Worm (Caenorhabditis elegans) whole organism, dauer: ENCODE results near the gene pdcd-2.

Experiments
- unc-62 ChIP-seq: sonication (generic microtip); optimal IDR thresholded peaks from 2 replicates; lab custom pipeline; 2017; ENCODE audit warnings: missing biosample characterization, missing genetic modification reagents, missing genetic modification characterization

Gene pdcd-2

DNA sequence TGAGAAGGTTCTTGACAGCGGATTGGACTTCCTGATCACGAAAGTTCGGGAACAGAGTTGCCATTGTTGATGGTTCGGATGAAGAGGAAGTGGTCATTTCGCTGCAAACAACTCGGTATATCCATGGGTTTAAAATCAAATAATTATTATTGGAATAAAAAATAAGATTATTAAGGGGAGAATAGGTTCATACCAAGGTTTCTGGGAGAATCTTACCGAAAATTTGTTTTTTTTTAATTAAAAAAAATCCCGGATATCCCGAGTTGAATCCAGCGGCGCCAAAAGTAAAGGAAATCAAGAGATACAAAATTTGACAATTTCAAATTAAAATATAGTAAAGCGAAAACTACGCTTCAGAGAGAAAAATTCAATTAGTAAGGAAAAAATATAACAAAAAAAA is at the start of gene pdcd-2, which contains the start of gene R07E5.19:
Gene pdcd-2 (minus strand): TSS at position 102 of the 400 bp plus-strand sequence.
Gene R07E5.19 (minus strand): TSS at position 101 of the 400 bp plus-strand sequence.
- TF ChIP-seq unc-62 (GFP tag; lab: Kevin White, UChicago): no peak

DNA sequence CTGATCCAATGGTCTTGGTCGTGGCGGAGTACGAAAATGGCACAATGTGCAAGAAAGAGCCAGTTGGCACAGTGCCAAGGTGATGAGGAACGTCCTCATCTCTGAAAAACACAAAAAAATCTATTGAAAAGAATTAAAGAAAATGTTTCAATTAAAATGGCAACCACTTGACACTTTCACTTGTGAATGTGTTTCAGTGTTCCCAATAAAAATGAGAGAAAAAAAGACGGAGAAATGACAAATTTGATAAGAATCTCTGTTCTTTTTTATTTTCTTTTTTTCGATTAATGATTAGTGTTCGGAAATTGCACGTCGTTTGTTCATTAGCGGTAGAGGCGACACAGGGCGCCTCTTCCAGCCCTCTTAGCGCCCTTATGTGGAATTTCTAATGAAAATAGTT is 49.4 kb upstream of the pdcd-2 start, which contains the start of gene ndg-4:
Gene ndg-4 (minus strand): TSS at position 101 of the 400 bp plus-strand sequence.
- no peak for TF ChIP-seq unc-62 (GFP tag; lab: Kevin White, UChicago)

DNA sequence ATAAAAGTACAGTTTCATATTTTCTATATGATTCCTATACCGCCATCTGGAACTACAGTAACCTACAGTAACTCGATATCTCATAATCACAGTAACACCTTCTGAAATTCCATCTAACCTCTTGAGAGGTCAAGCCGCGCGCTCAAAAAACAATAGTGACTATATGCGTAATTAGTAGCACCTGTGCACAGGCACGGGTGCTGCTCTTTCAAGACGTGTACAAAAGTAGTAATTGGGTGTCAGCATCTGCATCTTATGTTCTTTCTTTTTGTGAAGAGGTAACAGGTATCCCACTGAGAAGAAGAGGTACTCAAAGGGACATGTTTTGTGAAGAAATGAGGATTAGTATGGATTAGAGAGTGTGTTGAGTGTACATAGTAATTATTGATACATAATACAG is 43.5 kb upstream of the pdcd-2 start:
- TF ChIP-seq unc-62 (GFP tag; lab: Kevin White, UChicago): no peak

- TF ChIP-seq unc-62 (GFP tag; lab: Kevin White, UChicago): no peak
Observed at ce11 chrIII:4460242-4460641, 42.4 kb upstream of the pdcd-2 start.

- no peak for TF ChIP-seq unc-62 (GFP tag; lab: Kevin White, UChicago)
Observed at ce11 chrIII:4456579-4456978, 38.7 kb upstream of the pdcd-2 start.

DNA sequence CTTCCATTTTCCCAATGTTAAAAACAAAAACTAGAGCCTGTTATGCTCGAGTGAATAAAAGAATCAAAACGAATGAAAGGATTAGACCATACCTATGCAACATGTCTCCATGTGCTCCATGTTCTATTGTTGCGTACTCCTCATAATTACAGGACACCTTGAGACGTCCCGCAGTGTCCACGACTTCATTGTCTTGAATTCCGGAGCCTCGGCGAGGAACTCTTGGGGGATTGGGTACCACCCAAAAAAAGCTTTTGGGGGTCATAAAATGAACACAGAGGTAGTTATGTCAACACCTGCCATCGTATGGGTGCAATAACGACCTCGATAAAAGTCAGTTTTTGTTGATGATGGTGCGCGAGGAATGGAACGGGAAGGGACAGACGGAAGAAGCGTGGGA is 37.1 kb upstream of the pdcd-2 start:
- TF ChIP-seq unc-62 (GFP tag; lab: Kevin White, UChicago): no peak

DNA sequence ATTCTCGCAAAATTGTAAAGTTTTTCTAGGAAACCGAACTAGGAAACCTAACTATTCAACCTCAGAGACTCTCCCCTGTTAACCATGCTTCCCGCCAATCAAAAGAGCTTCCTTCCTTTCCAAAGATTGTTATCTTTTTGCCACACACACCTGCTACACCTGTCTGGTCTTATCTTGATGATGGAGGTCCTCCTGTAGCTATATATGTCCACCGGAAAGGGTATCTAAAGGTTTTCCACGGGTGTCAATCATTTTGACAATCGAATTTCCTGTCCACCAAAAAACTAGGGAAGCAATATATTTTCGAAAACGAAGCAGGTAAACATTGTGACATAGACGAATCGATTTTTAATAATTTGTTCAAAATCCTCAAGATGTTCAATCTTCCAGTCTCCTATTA is 35.9 kb upstream of the pdcd-2 start:
- TF ChIP-seq unc-62 (GFP tag; lab: Kevin White, UChicago): no peak

ce11 chrIII:4453301-4453700 is 35.4 kb upstream of the pdcd-2 start:
- TF ChIP-seq unc-62 (GFP tag; lab: Kevin White, UChicago): no peak

DNA sequence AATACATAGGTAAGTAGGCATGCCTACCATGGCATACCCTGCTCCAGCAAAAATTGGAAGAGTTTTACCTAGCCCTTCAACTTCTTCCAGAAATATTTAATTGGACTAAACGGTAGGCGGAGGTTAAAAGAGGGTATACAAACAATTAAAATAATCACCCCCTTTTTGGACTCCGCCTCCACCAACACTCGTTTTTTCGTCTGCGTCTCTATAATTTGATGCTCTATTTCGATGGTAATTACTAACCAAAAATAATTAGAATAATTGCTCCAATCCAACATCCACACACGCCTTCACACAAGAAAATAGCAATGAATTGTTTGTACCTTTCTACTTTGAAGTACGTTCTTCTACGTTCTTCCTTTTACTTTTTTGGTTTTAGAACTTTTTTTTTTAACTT is 34.9 kb upstream of the pdcd-2 start:
- TF ChIP-seq unc-62 (GFP tag; lab: Kevin White, UChicago): no peak

DNA sequence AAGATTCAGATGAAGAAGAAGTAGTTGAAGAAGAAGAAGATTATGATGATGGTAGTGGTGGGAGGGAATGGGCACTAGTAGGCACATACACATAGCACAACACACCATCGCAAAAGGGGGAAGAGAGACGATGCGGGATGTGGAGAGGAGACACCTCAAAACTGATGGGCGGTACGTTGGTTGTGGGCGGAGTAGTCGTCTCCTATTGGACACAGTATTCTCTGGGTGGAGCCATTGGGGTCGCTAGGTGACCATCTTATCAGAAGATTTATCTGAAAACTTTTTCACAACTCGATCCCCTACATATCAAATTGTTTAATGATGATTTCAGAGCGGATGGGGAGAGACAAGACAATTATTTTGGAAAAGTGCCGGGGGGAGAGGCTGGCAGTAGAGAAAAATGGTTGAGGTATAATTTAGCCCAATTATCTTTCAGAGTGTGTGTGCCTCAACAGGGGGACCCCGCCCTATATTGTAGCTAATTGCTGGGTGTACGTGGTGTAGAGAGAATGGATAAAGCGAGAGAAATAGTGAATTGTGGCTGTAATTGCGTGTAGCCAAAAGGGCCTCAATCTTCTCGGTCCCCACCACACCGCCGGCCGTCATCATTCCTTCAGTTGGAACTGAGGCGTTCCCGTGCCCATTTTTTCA is 33.0 kb upstream of the pdcd-2 start:
- TF ChIP-seq unc-62 (GFP tag; lab: Kevin White, UChicago): no peak

DNA sequence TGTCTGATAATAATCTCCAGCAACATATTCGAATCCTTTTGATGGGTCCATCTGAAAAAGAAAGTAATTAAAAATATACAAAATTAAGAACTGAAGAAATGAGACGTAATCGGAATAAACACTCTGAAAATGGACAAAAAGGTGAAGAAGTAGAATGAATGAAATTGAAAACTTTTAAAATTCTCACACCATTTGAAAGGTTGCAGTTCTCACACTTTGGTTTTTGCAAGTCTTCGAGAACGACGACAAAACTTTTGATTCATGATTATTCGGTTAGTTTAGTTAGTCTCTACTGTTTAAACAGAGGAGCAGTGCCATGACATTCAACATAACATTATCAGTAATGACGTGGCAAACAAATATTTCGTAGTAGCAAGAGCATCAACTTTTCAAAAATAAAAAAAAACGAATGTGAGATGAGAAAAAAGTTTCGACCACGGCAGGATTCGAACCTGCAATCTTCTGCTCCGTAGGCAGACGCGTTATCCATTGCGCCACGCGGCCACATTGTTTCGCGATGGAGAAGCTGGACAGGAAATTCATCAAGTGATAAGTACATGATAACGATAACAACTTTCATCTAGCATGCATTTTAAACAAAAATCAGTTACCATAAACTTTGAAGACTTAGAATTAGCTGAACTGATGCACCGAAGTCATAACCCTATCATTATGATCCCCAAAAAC is 32.2 kb upstream of the pdcd-2 start, which contains the start of gene ceh-43:
Gene ceh-43 (minus strand): TSS at position 51 of the 687 bp plus-strand sequence.
- TF ChIP-seq unc-62 (GFP tag; lab: Kevin White, UChicago): no peak

- TF ChIP-seq unc-62 (GFP tag; lab: Kevin White, UChicago): no peak
Observed at ce11 chrIII:4449357-4449756, 31.5 kb upstream of the pdcd-2 start.

ce11 chrIII:4448029-4448428 is 30.2 kb upstream of the pdcd-2 start:
- TF ChIP-seq unc-62 (GFP tag; lab: Kevin White, UChicago): no peak

- no peak for TF ChIP-seq unc-62 (GFP tag; lab: Kevin White, UChicago)
Observed at ce11 chrIII:4444492-4444891, 26.6 kb upstream of the pdcd-2 start.

ce11 chrIII:4441781-4442180 is 23.9 kb upstream of the pdcd-2 start, which contains the start of gene nex-3:
TSS of gene nex-3 (plus strand) at chrIII:4442081.
- no peak for TF ChIP-seq unc-62 (GFP tag; lab: Kevin White, UChicago)

DNA sequence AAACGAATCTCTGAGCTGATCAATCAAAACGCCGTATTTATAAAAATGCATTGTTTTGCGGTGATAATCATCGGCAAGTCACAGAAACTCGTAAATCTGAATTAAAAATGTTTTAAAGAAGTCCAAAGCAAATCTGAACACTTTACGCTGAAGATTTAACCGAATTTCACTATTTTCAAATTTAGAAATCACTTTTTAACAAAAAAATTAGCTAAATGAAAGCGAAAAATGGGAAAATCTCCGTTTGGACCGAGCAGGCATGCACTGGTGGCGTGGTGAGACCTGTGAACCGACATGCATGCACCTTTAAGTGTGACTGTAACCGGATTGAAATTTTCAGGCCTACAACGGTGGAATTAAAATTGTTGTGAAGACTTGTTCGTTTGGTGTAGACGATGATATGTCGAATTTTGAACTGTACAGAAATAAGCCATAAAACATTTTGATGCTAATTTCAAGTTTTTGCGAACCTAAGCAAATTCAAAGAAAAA is 21.7 kb upstream of the pdcd-2 start, which contains the start of gene C28A5.2:
Gene C28A5.2 (minus strand): TSS at position 51 of the 491 bp plus-strand sequence.
- TF ChIP-seq unc-62 (GFP tag; lab: Kevin White, UChicago): no peak
